Fruit fly (Drosophila melanogaster) Kc167 (cell line): ENCODE results near the gene Top1.

Experiments
- Sin3A ChIP-seq: fragments of >200 bp; optimal IDR thresholded peaks from 2 replicates; lab custom pipeline; 2018; ENCODE audit warnings: missing external identifiers
- h ChIP-seq: fragments of >200 bp; optimal IDR thresholded peaks from 3 replicates; lab custom pipeline; 2018; ENCODE audit warnings: missing external identifiers
- psq ChIP-seq: fragments of >200 bp; optimal IDR thresholded peaks from 2 replicates; lab custom pipeline; 2017; ENCODE audit warnings: missing external identifiers
- ttk ChIP-seq: sonication (Bioruptor generic); optimal IDR thresholded peaks from 2 replicates; lab custom pipeline; 2017; ENCODE audit warnings: missing external identifiers

dm6 chrX:15335845-15336453 lies 16.7 kb downstream of the Top1 start:
- TF ChIP-seq psq (lab: Kevin White, UChicago) (no peak), Sin3A (lab: Kevin White, UChicago) (no peak), ttk (lab: Kevin White, UChicago) (no peak), h (lab: Kevin White, UChicago) (no peak)
